Worm (Caenorhabditis elegans) whole organism, late embryonic: ENCODE results near the gene elo-2.

ENCODE experiments used
- ama-1 ChIP-seq: fragments of 150-350 bp; optimal IDR thresholded peaks from 2 replicates; lab custom pipeline; 2014
- ceh-48 ChIP-seq: sonication (generic microtip); optimal IDR thresholded peaks from 2 replicates; lab custom pipeline; 2016; ENCODE audit warnings: missing genetic modification characterization, inconsistent platforms, missing compliant biosample characterization
- elt-2 ChIP-seq: sonication (generic microtip); optimal IDR thresholded peaks from 2 replicates; lab custom pipeline; 2016; ENCODE audit warnings: missing genetic modification reagents, missing genetic modification characterization, missing compliant biosample characterization
- ets-4 ChIP-seq: sonication (generic microtip); optimal IDR thresholded peaks from 2 replicates; lab custom pipeline; 2016; ENCODE audit warnings: missing genetic modification characterization, missing compliant biosample characterization
- fkh-10 ChIP-seq: fragments of 150-350 bp; optimal IDR thresholded peaks from 2 replicates; lab custom pipeline; 2014; ENCODE audit warnings: missing biosample characterization, missing genetic modification reagents, missing genetic modification characterization
- lin-11 ChIP-seq: fragments of 200-800 bp; sonication (Bioruptor generic); optimal IDR thresholded peaks from 2 replicates; lab custom pipeline; 2018; ENCODE audit warnings: mild to moderate bottlenecking, missing genetic modification characterization, missing compliant biosample characterization
- pqm-1 ChIP-seq: sonication (generic microtip); optimal IDR thresholded peaks from 2 replicates; lab custom pipeline; 2016; ENCODE audit warnings: missing genetic modification characterization, missing compliant biosample characterization
- tbx-7 ChIP-seq: sonication (generic microtip); optimal IDR thresholded peaks from 2 replicates; lab custom pipeline; 2016; ENCODE audit warnings: missing genotype, missing genetic modification characterization, missing compliant biosample characterization
- unc-86 ChIP-seq: sonication (generic microtip); optimal IDR thresholded peaks from 2 replicates; lab custom pipeline; 2016; ENCODE audit warnings: missing genetic modification characterization, missing compliant biosample characterization

- no peak for TF ChIP-seq ama-1 (lab: Kevin White, UChicago)
- TF ChIP-seq fkh-10 (GFP tag; lab: Kevin White, UChicago): no peak
- TF ChIP-seq ets-4 (tag; lab: Kevin White, UChicago): no peak
- no peak for TF ChIP-seq elt-2 (tag; lab: Kevin White, UChicago)
- TF ChIP-seq tbx-7 (tag; lab: Kevin White, UChicago): no peak
- TF ChIP-seq pqm-1 (tag; lab: Kevin White, UChicago): no peak
- no peak for TF ChIP-seq ceh-48 (tag; lab: Kevin White, UChicago)
- no peak for TF ChIP-seq unc-86 (tag; lab: Kevin White, UChicago)
- no peak for TF ChIP-seq lin-11
Observed at ce11 chrIV:17453996-17454395, 13.2 kb downstream of the elo-2 start.
